Fruit fly (Drosophila melanogaster) whole organism, pupa: ENCODE data around the gene dimm.

ENCODE experiments used
- CG10348 ChIP-seq: fragments of 200-800 bp; sonication (Bioruptor generic); IDR thresholded peaks from 2 replicates; pipeline ENCODE4 v1.3.6; 2022; ENCODE audit warnings: missing biosample characterization, missing genetic modification characterization
- CG12605 ChIP-seq: fragments of 200-800 bp; sonication (Bioruptor generic); IDR thresholded peaks from 2 replicates; pipeline ENCODE4 v1.3.6; 2022; ENCODE audit warnings: missing biosample characterization, missing genetic modification characterization
- CG14655 ChIP-seq: fragments of 200-800 bp; sonication (Bioruptor generic); optimal IDR thresholded peaks from 3 replicates; lab custom pipeline; 2017; ENCODE audit warnings: mild to moderate bottlenecking, missing biosample characterization, missing genetic modification reagents, missing genetic modification characterization
- CG15710 ChIP-seq: fragments of 200-800 bp; sonication (Bioruptor generic); optimal IDR thresholded peaks from 2 replicates; lab custom pipeline; 2018; ENCODE audit warnings: missing biosample characterization, mild to moderate bottlenecking, missing genetic modification characterization, moderate library complexity
- CG17806 ChIP-seq: fragments of 200-800 bp; sonication (Bioruptor generic); optimal IDR thresholded peaks from 2 replicates; lab custom pipeline; 2018; ENCODE audit warnings: missing biosample characterization, mild to moderate bottlenecking, missing genetic modification characterization, moderate library complexity
- CG4496 ChIP-seq: fragments of 200-800 bp; sonication (Bioruptor generic); IDR thresholded peaks from 3 replicates; pipeline ENCODE4 v1.3.6; 2022; ENCODE audit warnings: missing biosample characterization, missing genetic modification characterization
- CG8159 ChIP-seq: fragments of 200-800 bp; sonication (Bioruptor generic); optimal IDR thresholded peaks from 3 replicates; lab custom pipeline; 2018; ENCODE audit warnings: missing biosample characterization, mild to moderate bottlenecking, missing genetic modification characterization, moderate library complexity
- CG8301 ChIP-seq: fragments of 200-800 bp; sonication (Bioruptor generic); optimal IDR thresholded peaks from 2 replicates; lab custom pipeline; 2018; ENCODE audit warnings: missing biosample characterization, mild to moderate bottlenecking, missing genetic modification characterization
- CG9948 ChIP-seq: fragments of 200-800 bp; sonication (Bioruptor generic); optimal IDR thresholded peaks from 2 replicates; lab custom pipeline; 2018; ENCODE audit warnings: missing biosample characterization, mild to moderate bottlenecking, missing genetic modification characterization, moderate library complexity
- EcR ChIP-seq: fragments of 200-800 bp; sonication (Bioruptor generic); optimal IDR thresholded peaks from 3 replicates; lab custom pipeline; 2019; ENCODE audit warnings: missing biosample characterization, missing genetic modification characterization, mild to moderate bottlenecking, moderate library complexity, missing genetic modification reagents
- Pif1A ChIP-seq: fragments of 200-800 bp; sonication (Bioruptor generic); optimal IDR thresholded peaks from 3 replicates; lab custom pipeline; 2016; ENCODE audit warnings: missing biosample characterization, missing genetic modification characterization
- Pif1B ChIP-seq: fragments of 200-800 bp; sonication (Bioruptor generic); optimal IDR thresholded peaks from 3 replicates; lab custom pipeline; 2016; ENCODE audit warnings: missing biosample characterization, missing genetic modification characterization
- Snoo ChIP-seq: fragments of 200-800 bp; sonication (Bioruptor generic); optimal IDR thresholded peaks from 3 replicates; lab custom pipeline; 2017; ENCODE audit warnings: missing biosample characterization, mild to moderate bottlenecking, missing genetic modification characterization, inconsistent platforms
- gl ChIP-seq: fragments of 200-800 bp; sonication (Bioruptor generic); optimal IDR thresholded peaks from 2 replicates; lab custom pipeline; 2018; ENCODE audit warnings: missing biosample characterization, mild to moderate bottlenecking, missing genetic modification characterization

- TF ChIP-seq Snoo (tag; lab: Kevin White, UChicago) (no peak), CG4496 (GFP tag; lab: Robert Waterston, UW) (no peak), CG9948 (tag; lab: Kevin White, UChicago) (no peak), Pif1B (GFP tag; lab: Kevin White, UChicago) (no peak), gl (tag; lab: Kevin White, UChicago) (no peak), CG17806 (tag; lab: Kevin White, UChicago) (no peak), CG15710 (tag; lab: Kevin White, UChicago) (no peak), CG14655 (GFP tag; lab: Kevin White, UChicago) (no peak), CG10348 (GFP tag; lab: Robert Waterston, UW) (no peak), CG8159 (tag; lab: Kevin White, UChicago) (no peak), EcR (GFP tag; lab: Kevin White, UChicago) (no peak), CG12605 (GFP tag; lab: Robert Waterston, UW) (no peak), CG8301 (tag; lab: Kevin White, UChicago) (no peak), Pif1A (GFP tag; lab: Kevin White, UChicago) (no peak)
These were observed 41.1 kb upstream of the dimm start, which contains the start of gene Gr39a for dm6 chr2L:21290434-21290833.
